1 fruit fly cellular context compared by ENCODE assay signal in genomic region chrX:20501640-20502039, dm6.
TF ChIP-seq lines count a peak whose summit lies in the region.

No protein-coding gene starts in this region.

TF ChIP-seq in whole organism, prepupa, 60 proteins besides CTCF, POLR2A, EP300 and RAD21 (continued from another document):
- peak; percentile 6 for TF ChIP-seq CG3032 (tag; optimal IDR thresholded peaks at IDR 0.05; lab: Kevin White, UChicago)
- TF ChIP-seq Lpt (GFP tag; optimal IDR thresholded peaks at IDR 0.05; lab: Kevin White, UChicago) = no peak
- no peak for TF ChIP-seq CG7368 (GFP tag; optimal IDR thresholded peaks at IDR 0.05; lab: Kevin White, UChicago)
- no peak for TF ChIP-seq CG6276 (GFP tag; optimal IDR thresholded peaks at IDR 0.05; lab: Kevin White, UChicago)
- TF ChIP-seq OdsH (GFP tag; optimal IDR thresholded peaks at IDR 0.05; lab: Kevin White, UChicago) = peak; percentile 23
- TF ChIP-seq CG6808 (GFP tag; optimal IDR thresholded peaks at IDR 0.05; lab: Kevin White, UChicago) = peak; percentile 7
- no peak for TF ChIP-seq dsx (GFP tag; optimal IDR thresholded peaks at IDR 0.05; lab: Kevin White, UChicago; ENCODE audit: poor library complexity, severe bottlenecking)
- TF ChIP-seq Hr4 (GFP tag; optimal IDR thresholded peaks at IDR 0.05; lab: Kevin White, UChicago) = no peak
- TF ChIP-seq CG10631 (GFP tag; optimal IDR thresholded peaks at IDR 0.05; lab: Kevin White, UChicago) = peak; percentile 12
- TF ChIP-seq svp (GFP tag; lab: Kevin White, UChicago) = no peak
- TF ChIP-seq ss (GFP tag; optimal IDR thresholded peaks at IDR 0.05; lab: Kevin White, UChicago) = no peak
- no peak for TF ChIP-seq Sox14 (GFP tag; optimal IDR thresholded peaks at IDR 0.05; lab: Kevin White, UChicago)
- peak; percentile 15 for TF ChIP-seq CG32006 (GFP tag; optimal IDR thresholded peaks at IDR 0.05; lab: Kevin White, UChicago)
- TF ChIP-seq cyc (GFP tag; optimal IDR thresholded peaks at IDR 0.05; lab: Kevin White, UChicago) = no peak
- TF ChIP-seq achi (GFP tag; optimal IDR thresholded peaks at IDR 0.05; lab: Kevin White, UChicago) = no peak
- no peak for TF ChIP-seq spab (GFP tag; optimal IDR thresholded peaks at IDR 0.05; lab: Kevin White, UChicago)
- TF ChIP-seq CG16779 (tag; optimal IDR thresholded peaks at IDR 0.05; lab: Kevin White, UChicago) = no peak
- TF ChIP-seq topi (GFP tag; optimal IDR thresholded peaks at IDR 0.05; lab: Kevin White, UChicago) = no peak
TF ChIP-seq in whole organism, prepupa: peak in this region for 9.
